Fruit fly (Drosophila melanogaster) whole organism, prepupa: ENCODE data around the gene CG42764.

ENCODE experiments used
- CG10631 ChIP-seq: fragments of 200-800 bp; sonication (Bioruptor generic); optimal IDR thresholded peaks from 2 replicates; lab custom pipeline; 2016; ENCODE audit warnings: missing biosample characterization, missing genetic modification characterization
- CG10669 ChIP-seq: fragments of 200-800 bp; sonication (Bioruptor generic); optimal IDR thresholded peaks from 3 replicates; lab custom pipeline; 2018; ENCODE audit warnings: missing biosample characterization, mild to moderate bottlenecking, missing genetic modification characterization, moderate library complexity
- CG11294 ChIP-seq: fragments of 200-800 bp; sonication (Bioruptor generic); IDR thresholded peaks from 2 replicates; pipeline ENCODE4 v1.3.6; 2022; ENCODE audit warnings: missing biosample characterization, missing genetic modification characterization
- CG11762 ChIP-seq: fragments of 200-800 bp; sonication (Bioruptor generic); optimal IDR thresholded peaks from 3 replicates; lab custom pipeline; 2016; ENCODE audit warnings: missing biosample characterization, missing genetic modification characterization; ENCODE audit not compliant: insufficient read depth
- CG15336 ChIP-seq: fragments of 200-800 bp; sonication (Bioruptor generic); IDR thresholded peaks from 2 replicates; pipeline ENCODE4 v1.3.6; 2022; ENCODE audit warnings: missing biosample characterization, missing genetic modification characterization
- CG1621 ChIP-seq: fragments of 200-800 bp; sonication (Bioruptor generic); optimal IDR thresholded peaks from 3 replicates; lab custom pipeline; 2018; ENCODE audit warnings: missing biosample characterization, mild to moderate bottlenecking, missing genetic modification characterization
- CG3032 ChIP-seq: fragments of 200-800 bp; optimal IDR thresholded peaks from 2 replicates; lab custom pipeline; 2019; ENCODE audit warnings: missing biosample characterization, mild to moderate bottlenecking, missing genetic modification characterization, moderate library complexity
- CG31627 ChIP-seq: fragments of 200-800 bp; sonication (Bioruptor generic); optimal IDR thresholded peaks from 3 replicates; lab custom pipeline; 2016; ENCODE audit warnings: missing biosample characterization, missing genetic modification characterization
- CG32006 ChIP-seq: fragments of 200-800 bp; sonication (Bioruptor generic); optimal IDR thresholded peaks from 3 replicates; lab custom pipeline; 2017; ENCODE audit warnings: missing biosample characterization, mild to moderate bottlenecking, missing genetic modification characterization
- CG4318 ChIP-seq: fragments of 200-800 bp; sonication (Bioruptor generic); optimal IDR thresholded peaks from 3 replicates; lab custom pipeline; 2017; ENCODE audit warnings: missing biosample characterization, mild to moderate bottlenecking, missing genetic modification characterization
- CG6163 ChIP-seq: fragments of 200-800 bp; sonication (Bioruptor generic); IDR thresholded peaks from 3 replicates; pipeline ENCODE4 v1.3.6; 2022; ENCODE audit warnings: missing biosample characterization, missing genetic modification characterization
- CG6276 ChIP-seq: fragments of 200-800 bp; sonication (Bioruptor generic); optimal IDR thresholded peaks from 2 replicates; lab custom pipeline; 2017; ENCODE audit warnings: missing biosample characterization, mild to moderate bottlenecking, missing genetic modification characterization
- CG6808 ChIP-seq: fragments of 200-800 bp; sonication (Bioruptor generic); optimal IDR thresholded peaks from 3 replicates; lab custom pipeline; 2017; ENCODE audit warnings: missing biosample characterization, missing genetic modification characterization, mild to moderate bottlenecking, moderate library complexity, missing genetic modification reagents
- CG6854 ChIP-seq: fragments of 200-800 bp; sonication (Bioruptor generic); optimal IDR thresholded peaks from 2 replicates; lab custom pipeline; 2017; ENCODE audit warnings: missing biosample characterization, mild to moderate bottlenecking, missing genetic modification characterization
- CG7368 ChIP-seq: fragments of 200-800 bp; sonication (Bioruptor generic); optimal IDR thresholded peaks from 3 replicates; lab custom pipeline; 2016; ENCODE audit warnings: missing biosample characterization, missing genetic modification characterization
- CG8119 ChIP-seq: fragments of 200-800 bp; sonication (Bioruptor generic); IDR thresholded peaks from 3 replicates; pipeline ENCODE4 v1.3.6; 2022; ENCODE audit warnings: missing biosample characterization, missing genetic modification characterization
- CG8632 ChIP-seq: fragments of 200-800 bp; sonication (Bioruptor generic); optimal IDR thresholded peaks from 3 replicates; lab custom pipeline; 2016; ENCODE audit warnings: missing biosample characterization, missing genetic modification characterization
- Eip78C ChIP-seq: fragments of 200-800 bp; sonication (Bioruptor generic); peaks from one replicate; lab custom pipeline; 2016; ENCODE audit warnings: missing biosample characterization, missing genetic modification characterization
- Eip93F ChIP-seq: fragments of 200-800 bp; sonication (Bioruptor generic); optimal IDR thresholded peaks from 2 replicates; lab custom pipeline; 2016; ENCODE audit warnings: missing biosample characterization, mild to moderate bottlenecking, missing genetic modification characterization
- Ets21C ChIP-seq: fragments of 200-800 bp; sonication (Bioruptor generic); optimal IDR thresholded peaks from 3 replicates; lab custom pipeline; 2016; ENCODE audit warnings: missing biosample characterization, missing genetic modification characterization
- Hr39 ChIP-seq: fragments of 200-800 bp; sonication (Bioruptor generic); optimal IDR thresholded peaks from 2 replicates; lab custom pipeline; 2016; ENCODE audit warnings: missing biosample characterization, missing genetic modification characterization
- Hr4 ChIP-seq: fragments of 200-800 bp; sonication (Bioruptor generic); optimal IDR thresholded peaks from 3 replicates; lab custom pipeline; 2016; ENCODE audit warnings: missing biosample characterization, missing genetic modification characterization
- Lpt ChIP-seq: fragments of 200-800 bp; sonication (Bioruptor generic); optimal IDR thresholded peaks from 3 replicates; lab custom pipeline; 2016; ENCODE audit warnings: missing biosample characterization, missing genetic modification characterization
- OdsH ChIP-seq: fragments of 200-800 bp; sonication (Bioruptor generic); optimal IDR thresholded peaks from 3 replicates; lab custom pipeline; 2016; ENCODE audit warnings: missing biosample characterization, missing genetic modification characterization
- Smox ChIP-seq: fragments of 200-800 bp; sonication (Bioruptor generic); optimal IDR thresholded peaks from 3 replicates; lab custom pipeline; 2016; ENCODE audit warnings: missing biosample characterization, missing genetic modification characterization
- Sox14 ChIP-seq: fragments of 200-800 bp; sonication (Bioruptor generic); optimal IDR thresholded peaks from 3 replicates; lab custom pipeline; 2016; ENCODE audit warnings: missing biosample characterization, missing genetic modification characterization
- Sox15 ChIP-seq: fragments of 200-800 bp; sonication (Bioruptor generic); optimal IDR thresholded peaks from 3 replicates; lab custom pipeline; 2016; ENCODE audit warnings: missing biosample characterization, missing genetic modification characterization
- acj6 ChIP-seq: fragments of 200-800 bp; sonication (Bioruptor generic); optimal IDR thresholded peaks from 3 replicates; lab custom pipeline; 2016; ENCODE audit warnings: missing biosample characterization, missing genetic modification characterization
- cyc ChIP-seq: fragments of 200-800 bp; sonication (Bioruptor generic); optimal IDR thresholded peaks from 3 replicates; lab custom pipeline; 2016; ENCODE audit warnings: missing biosample characterization, missing genetic modification characterization
- dac ChIP-seq: fragments of 200-800 bp; sonication (Bioruptor generic); optimal IDR thresholded peaks from 2 replicates; lab custom pipeline; 2017; ENCODE audit warnings: missing biosample characterization, mild to moderate bottlenecking, missing genetic modification characterization
- dsx ChIP-seq: fragments of 200-800 bp; optimal IDR thresholded peaks from 3 replicates; lab custom pipeline; 2019; ENCODE audit warnings: missing biosample characterization, mild to moderate bottlenecking, missing genetic modification characterization, moderate library complexity; ENCODE audit not compliant: poor library complexity, severe bottlenecking
- eg ChIP-seq: fragments of 200-800 bp; sonication (Bioruptor generic); IDR thresholded peaks from 3 replicates; pipeline ENCODE4 v1.3.6; 2022; ENCODE audit warnings: missing biosample characterization, missing genetic modification characterization
- esn ChIP-seq: fragments of 200-800 bp; sonication (Bioruptor generic); optimal IDR thresholded peaks from 2 replicates; lab custom pipeline; 2016; ENCODE audit warnings: missing biosample characterization, mild to moderate bottlenecking, missing genetic modification characterization, moderate library complexity
- lz ChIP-seq: fragments of 200-800 bp; sonication (Bioruptor generic); optimal IDR thresholded peaks from 3 replicates; lab custom pipeline; 2016; ENCODE audit warnings: missing biosample characterization, missing genetic modification characterization
- net ChIP-seq: fragments of 200-800 bp; sonication (Bioruptor generic); optimal IDR thresholded peaks from 3 replicates; lab custom pipeline; 2016; ENCODE audit warnings: missing biosample characterization, missing genetic modification characterization
- pdm3 ChIP-seq: fragments of 200-800 bp; sonication (Bioruptor generic); optimal IDR thresholded peaks from 3 replicates; lab custom pipeline; 2016; ENCODE audit warnings: missing biosample characterization, missing genetic modification characterization
- salr ChIP-seq, 2 experiments: fragments of 200-800 bp; sonication (Bioruptor generic); optimal IDR thresholded peaks; 3 replicates each; lab custom pipeline; 2016 to 2018; ENCODE audit warnings: missing biosample characterization in 2 of 2, missing genetic modification characterization in 2 of 2, mild to moderate bottlenecking in 1 of 2
- spab ChIP-seq: fragments of 200-800 bp; sonication (Bioruptor generic); optimal IDR thresholded peaks from 2 replicates; lab custom pipeline; 2017; ENCODE audit warnings: missing biosample characterization, mild to moderate bottlenecking, missing genetic modification characterization, missing genetic modification reagents
- ss ChIP-seq, 2 experiments: fragments of 200-800 bp; sonication (Bioruptor generic); optimal IDR thresholded peaks; 2 replicates in 1 of 2; 3 replicates in 1 of 2; lab custom pipeline; 2017 to 2018; ENCODE audit warnings: mild to moderate bottlenecking in 2 of 2, missing biosample characterization in 2 of 2, missing genetic modification characterization in 2 of 2, moderate library complexity in 1 of 2
- svp ChIP-seq: fragments of 200-800 bp; sonication (Bioruptor generic); peaks from one replicate; lab custom pipeline; 2016; ENCODE audit warnings: missing biosample characterization, missing genetic modification characterization
- topi ChIP-seq: fragments of 200-800 bp; sonication (Bioruptor generic); optimal IDR thresholded peaks from 3 replicates; lab custom pipeline; 2016; ENCODE audit warnings: missing biosample characterization, missing genetic modification characterization

CG42764 gene

DNA sequence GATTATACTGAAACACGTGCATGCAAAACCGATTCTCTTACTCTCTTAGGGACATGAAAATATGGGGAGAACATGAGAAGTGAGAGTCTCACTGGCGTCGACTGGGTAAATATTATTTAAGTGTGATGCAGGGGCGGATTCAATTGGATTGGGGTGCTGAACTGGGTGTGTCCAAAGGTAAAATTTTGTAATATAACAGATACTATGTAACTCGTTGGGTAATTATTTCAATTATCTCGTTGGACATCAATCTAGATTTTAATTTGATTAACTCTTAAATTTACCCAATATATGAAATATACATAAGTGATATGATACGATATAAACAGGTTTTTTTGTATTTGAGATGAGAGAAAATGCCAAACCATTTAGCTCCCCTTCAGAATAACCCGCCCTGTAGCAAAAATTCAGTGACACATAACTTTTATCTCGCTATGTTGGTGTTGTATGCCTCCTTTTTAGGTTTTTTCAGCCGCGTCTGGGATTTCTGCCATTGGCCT, 42.3 kb upstream of the CG42764 start (continued):
- TF ChIP-seq salr (GFP tag; optimal IDR thresholded peaks at IDR 0.05; lab: Kevin White, UChicago): peak in 1 of 2 experiments; percentile 87
- TF ChIP-seq CG11762: peak; percentile 83
- peak; percentile 80 for TF ChIP-seq CG6854
- TF ChIP-seq acj6 (GFP tag; lab: Kevin White, UChicago): peak; percentile 89
- TF ChIP-seq ss (GFP tag; optimal IDR thresholded peaks at IDR 0.05; lab: Kevin White, UChicago): peak; percentile 91 to 92
- peak; percentile 94 for TF ChIP-seq topi (GFP tag; lab: Kevin White, UChicago)
- peak; percentile 89 for TF ChIP-seq CG32006 (GFP tag; lab: Kevin White, UChicago)
- TF ChIP-seq CG15336: peak; percentile 84
- peak; percentile 92 for TF ChIP-seq Hr39 (GFP tag; lab: Kevin White, UChicago)
- peak; percentile 83 for TF ChIP-seq CG6276 (GFP tag; lab: Kevin White, UChicago)
- peak; percentile 70 for TF ChIP-seq dac (GFP tag; lab: Kevin White, UChicago)
- peak; percentile 91 for TF ChIP-seq net (GFP tag; lab: Kevin White, UChicago)
- TF ChIP-seq Sox14: peak; percentile 92
- TF ChIP-seq Ets21C: peak; percentile 91
- TF ChIP-seq pdm3 (GFP tag; lab: Kevin White, UChicago): peak; percentile 93
- TF ChIP-seq eg (GFP tag; lab: Robert Waterston, UW): peak; percentile 91; the same call in 2 of the 3 replicates
- peak; percentile 89 for TF ChIP-seq CG3032
- peak; percentile 90 for TF ChIP-seq CG8632 (GFP tag; lab: Kevin White, UChicago)
- peak; percentile 97 for TF ChIP-seq svp (GFP tag; lab: Kevin White, UChicago)
- peak; percentile 77 for TF ChIP-seq CG11294 (GFP tag; lab: Robert Waterston, UW)
- TF ChIP-seq CG8119 (GFP tag; lab: Robert Waterston, UW): no peak; the same call in none of the 3 replicates
- peak; percentile 82 for TF ChIP-seq CG4318 (GFP tag; lab: Kevin White, UChicago)
- peak; percentile 59 for TF ChIP-seq dsx (GFP tag; lab: Kevin White, UChicago)
- TF ChIP-seq CG31627 (GFP tag; lab: Kevin White, UChicago): peak; percentile 94
- peak; percentile 92 for TF ChIP-seq OdsH (GFP tag; lab: Kevin White, UChicago)
- TF ChIP-seq CG10669: peak; percentile 91
- peak; percentile 53 for TF ChIP-seq Eip93F (GFP tag; lab: Kevin White, UChicago)
- peak; percentile 91 for TF ChIP-seq lz (GFP tag; lab: Kevin White, UChicago)
- peak; percentile 91 for TF ChIP-seq CG6808
- TF ChIP-seq CG7368 (GFP tag; lab: Kevin White, UChicago): peak; percentile 88
- TF ChIP-seq CG6163 (GFP tag; lab: Robert Waterston, UW): no peak; the same call in none of the 3 replicates
- peak; percentile 84 for TF ChIP-seq CG1621 (tag; lab: Kevin White, UChicago)
- peak; percentile 93 for TF ChIP-seq CG10631
- TF ChIP-seq Eip78C (GFP tag; lab: Kevin White, UChicago): peak; percentile 98
- TF ChIP-seq Smox (GFP tag; lab: Kevin White, UChicago): peak; percentile 90
- TF ChIP-seq Hr4: peak; percentile 91
- peak; percentile 85 for TF ChIP-seq Sox15 (GFP tag; lab: Kevin White, UChicago)
- peak; percentile 85 for TF ChIP-seq Lpt (GFP tag; lab: Kevin White, UChicago)

DNA sequence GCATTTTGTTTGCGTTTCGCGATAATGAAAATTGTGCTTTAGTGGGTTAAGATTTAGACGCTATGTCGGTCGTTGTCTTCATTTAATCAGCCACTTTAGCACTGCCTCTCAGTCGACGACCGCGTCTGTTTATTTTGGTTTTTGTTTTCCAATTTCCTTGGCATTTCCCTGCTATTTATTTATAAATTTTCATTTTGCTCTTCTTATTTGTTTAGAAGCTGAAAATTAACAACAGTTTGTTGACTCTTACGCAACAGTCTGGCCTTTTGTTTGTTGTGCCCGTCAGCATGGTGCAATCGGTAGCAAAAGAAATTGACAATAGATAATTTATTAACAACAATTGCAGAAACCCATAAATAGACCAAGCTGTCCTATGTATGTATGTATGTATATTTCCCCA, 41.7 kb upstream of the CG42764 start:
- TF ChIP-seq CG15336 (0 out of 2 replicates have a peak, but pooled peaks have one; percentile 18), CG10669 (no peak), Eip78C (GFP tag; lab: Kevin White, UChicago) (peak; percentile 70)

DNA sequence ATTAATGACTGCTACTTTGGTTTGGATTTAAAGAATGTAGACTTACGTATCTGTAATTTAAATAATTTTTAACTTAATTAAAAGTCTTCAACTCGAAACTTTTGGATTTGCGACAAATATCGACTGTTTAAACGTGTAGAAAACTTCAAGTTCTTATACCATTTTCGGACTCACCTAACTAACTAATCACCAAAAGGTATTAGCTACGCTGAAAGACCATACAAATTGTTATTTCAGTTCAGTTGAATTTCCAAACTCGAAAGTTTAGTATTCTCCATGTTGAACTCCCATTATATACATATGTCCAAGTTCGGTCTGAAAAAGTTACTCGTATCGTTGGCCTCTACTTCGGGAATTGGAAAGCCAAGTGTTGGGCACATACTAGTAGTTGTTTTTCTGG, 39.9 kb upstream of the CG42764 start, which contains the start of gene CG5078:
Gene CG5078 (plus strand): TSS at position 301 of the 400 bp plus-strand sequence.
- TF ChIP-seq salr (GFP tag; optimal IDR thresholded peaks at IDR 0.05; lab: Kevin White, UChicago) (no peak), svp (GFP tag; lab: Kevin White, UChicago) (no peak), CG8632 (GFP tag; lab: Kevin White, UChicago) (no peak), Lpt (GFP tag; lab: Kevin White, UChicago) (no peak), dsx (GFP tag; lab: Kevin White, UChicago) (no peak), cyc (GFP tag; lab: Kevin White, UChicago) (no peak), spab (GFP tag; lab: Kevin White, UChicago) (no peak), Sox15 (GFP tag; lab: Kevin White, UChicago) (no peak), CG4318 (GFP tag; lab: Kevin White, UChicago) (no peak), CG6163 (GFP tag; lab: Robert Waterston, UW) (no peak), ss (GFP tag; optimal IDR thresholded peaks at IDR 0.05; lab: Kevin White, UChicago) (no peak), esn (GFP tag; lab: Kevin White, UChicago) (no peak)
